Fruit fly (Drosophila melanogaster) whole organism, embryonic: ENCODE results near the gene Use1.
A peak's percentile ranks its signal among the peaks of the same experiment; 100 is the strongest.

Experiments
- B-H2 ChIP-seq: fragments of 200-800 bp; sonication (Bioruptor generic); optimal IDR thresholded peaks from 2 replicates; lab custom pipeline; 2018; ENCODE audit warnings: missing biosample characterization, mild to moderate bottlenecking, missing genetic modification characterization
- CG10543 ChIP-seq: fragments of 200-800 bp; sonication (Bioruptor generic); optimal IDR thresholded peaks from 3 replicates; lab custom pipeline; 2017; ENCODE audit warnings: missing biosample characterization, mild to moderate bottlenecking, missing genetic modification characterization, moderate library complexity
- CG12769 ChIP-seq: fragments of 200-800 bp; sonication (Bioruptor generic); optimal IDR thresholded peaks from 2 replicates; lab custom pipeline; 2019; ENCODE audit warnings: missing biosample characterization, mild to moderate bottlenecking, missing genetic modification characterization, moderate library complexity
- CG12942 ChIP-seq: fragments of 200-800 bp; sonication (Bioruptor generic); optimal IDR thresholded peaks from 3 replicates; lab custom pipeline; 2016; ENCODE audit warnings: missing biosample characterization, missing genetic modification characterization
- CG13123 ChIP-seq: fragments of 200-800 bp; sonication (Bioruptor generic); optimal IDR thresholded peaks from 2 replicates; lab custom pipeline; 2016; ENCODE audit warnings: missing biosample characterization, missing genetic modification characterization
- CG15514 ChIP-seq: fragments of 200-800 bp; sonication (Bioruptor generic); optimal IDR thresholded peaks from 3 replicates; lab custom pipeline; 2017; ENCODE audit warnings: missing biosample characterization, missing genetic modification characterization, mild to moderate bottlenecking, moderate library complexity, missing genetic modification reagents
- CG17385 ChIP-seq: fragments of 200-800 bp; sonication (Bioruptor generic); optimal IDR thresholded peaks from 3 replicates; lab custom pipeline; 2018; ENCODE audit warnings: missing biosample characterization, mild to moderate bottlenecking, missing genetic modification characterization
- CG1792 ChIP-seq: fragments of 200-800 bp; sonication (Bioruptor generic); optimal IDR thresholded peaks from 2 replicates; lab custom pipeline; 2016; ENCODE audit warnings: missing biosample characterization, missing genetic modification characterization
- CG18262 ChIP-seq: fragments of 200-800 bp; optimal IDR thresholded peaks from 3 replicates; lab custom pipeline; 2019; ENCODE audit warnings: missing biosample characterization, mild to moderate bottlenecking, missing genetic modification characterization, moderate library complexity
- CG34376 ChIP-seq: fragments of 200-800 bp; sonication (Bioruptor generic); optimal IDR thresholded peaks from 2 replicates; lab custom pipeline; 2018; ENCODE audit warnings: missing biosample characterization, mild to moderate bottlenecking, missing genetic modification characterization
- CG9932 ChIP-seq: fragments of 200-800 bp; sonication (Bioruptor generic); IDR thresholded peaks from 2 replicates; pipeline ENCODE4 v1.3.6; 2022; ENCODE audit warnings: missing biosample characterization, missing genetic modification characterization
- Chrac-16 ChIP-seq: fragments of 200-800 bp; sonication (Bioruptor generic); optimal IDR thresholded peaks from 3 replicates; lab custom pipeline; 2016; ENCODE audit warnings: missing biosample characterization, missing genetic modification characterization
- CkIIα-i1 ChIP-seq: fragments of 200-800 bp; sonication (Bioruptor generic); IDR thresholded peaks from 2 replicates; pipeline ENCODE4 v1.3.6; 2022; ENCODE audit warnings: missing biosample characterization, missing genetic modification characterization
- CrebB ChIP-seq: fragments of 200-800 bp; sonication (Bioruptor generic); optimal IDR thresholded peaks from 3 replicates; lab custom pipeline; 2018; ENCODE audit warnings: missing biosample characterization, mild to moderate bottlenecking, missing genetic modification characterization
- Deaf1 ChIP-seq: fragments of 200-800 bp; optimal IDR thresholded peaks from 3 replicates; lab custom pipeline; 2019; ENCODE audit warnings: missing biosample characterization, mild to moderate bottlenecking, missing genetic modification characterization, moderate library complexity
- Drgx ChIP-seq: fragments of 200-800 bp; sonication (Bioruptor generic); IDR thresholded peaks from 2 replicates; pipeline ENCODE4 v1.3.6; 2022; ENCODE audit warnings: missing biosample characterization, missing genetic modification characterization
- Fer1 ChIP-seq: fragments of 200-800 bp; sonication (Bioruptor generic); optimal IDR thresholded peaks from 2 replicates; lab custom pipeline; 2017; ENCODE audit warnings: missing biosample characterization, mild to moderate bottlenecking, missing genetic modification characterization
- GATAe ChIP-seq: fragments of 200-800 bp; sonication (Bioruptor generic); conservative IDR thresholded peaks from 2 replicates; pipeline ENCODE4 v1.3.6; 2022; ENCODE audit warnings: missing biosample characterization, missing genetic modification characterization
- Hey ChIP-seq: fragments of 200-800 bp; sonication (Bioruptor generic); optimal IDR thresholded peaks from 3 replicates; lab custom pipeline; 2018; ENCODE audit warnings: missing biosample characterization, mild to moderate bottlenecking, missing genetic modification characterization
- HmgZ ChIP-seq: fragments of 200-800 bp; sonication (Bioruptor generic); optimal IDR thresholded peaks from 2 replicates; lab custom pipeline; 2018; ENCODE audit warnings: missing biosample characterization, mild to moderate bottlenecking, missing genetic modification characterization
- Hmr ChIP-seq: fragments of 200-800 bp; sonication (Bioruptor generic); optimal IDR thresholded peaks from 3 replicates; lab custom pipeline; 2017; ENCODE audit warnings: mild to moderate bottlenecking, missing biosample characterization, missing genetic modification reagents, missing genetic modification characterization
- Jarid2 ChIP-seq: fragments of 200-800 bp; sonication (Bioruptor generic); optimal IDR thresholded peaks from 3 replicates; lab custom pipeline; 2017; ENCODE audit warnings: mild to moderate bottlenecking, missing biosample characterization, missing genetic modification reagents, missing genetic modification characterization
- Med ChIP-seq: fragments of 200-800 bp; sonication (Bioruptor generic); peaks from one replicate; lab custom pipeline; 2016; ENCODE audit warnings: missing biosample characterization, missing genetic modification characterization, mild to moderate bottlenecking, inconsistent platforms, moderate library complexity
- Pdp1 ChIP-seq, 2 experiments: fragments of 200-800 bp; sonication (Bioruptor generic); optimal IDR thresholded peaks; 3 replicates each; lab custom pipeline; 2016; ENCODE audit warnings: missing biosample characterization in 2 of 2, missing genetic modification characterization in 2 of 2, mild to moderate bottlenecking in 1 of 2, moderate library complexity in 1 of 2
- Xrp1 ChIP-seq: fragments of 200-800 bp; sonication (Bioruptor generic); IDR thresholded peaks from 2 replicates; pipeline ENCODE4 v1.3.6; 2022; ENCODE audit warnings: missing biosample characterization, missing genetic modification characterization
- ac ChIP-seq: fragments of 200-800 bp; sonication (Bioruptor generic); optimal IDR thresholded peaks from 3 replicates; lab custom pipeline; 2017; ENCODE audit warnings: missing biosample characterization, mild to moderate bottlenecking, missing genetic modification characterization
- al ChIP-seq: fragments of 200-800 bp; sonication (Bioruptor generic); IDR thresholded peaks from 2 replicates; pipeline ENCODE4 v1.3.6; 2022; ENCODE audit warnings: missing biosample characterization, missing genetic modification characterization
- ara ChIP-seq: fragments of 200-800 bp; sonication (Bioruptor generic); IDR thresholded peaks from 2 replicates; pipeline ENCODE4 v1.3.6; 2022; ENCODE audit warnings: missing biosample characterization, missing genetic modification characterization
- bsh ChIP-seq, 2 experiments: fragments of 200-800 bp; sonication (Bioruptor generic); optimal IDR thresholded peaks; 2 replicates each; lab custom pipeline; 2017 to 2018; ENCODE audit warnings: mild to moderate bottlenecking in 2 of 2, missing biosample characterization in 2 of 2, missing genetic modification characterization in 2 of 2, moderate library complexity in 1 of 2
- cg ChIP-seq: fragments of 200-800 bp; sonication (Bioruptor generic); optimal IDR thresholded peaks from 3 replicates; lab custom pipeline; 2019; ENCODE audit warnings: missing biosample characterization, mild to moderate bottlenecking, missing genetic modification characterization, moderate library complexity
- chinmo ChIP-seq: fragments of 200-800 bp; sonication (Bioruptor generic); IDR thresholded peaks from 4 replicates; pipeline ENCODE4 v1.3.6; 2022; ENCODE audit warnings: missing biosample characterization, missing genetic modification characterization; ENCODE audit not compliant: partially characterized antibody
- dysf ChIP-seq: fragments of 200-800 bp; sonication (Bioruptor generic); IDR thresholded peaks from 3 replicates; pipeline ENCODE4 v1.3.6; 2022; ENCODE audit warnings: missing biosample characterization, missing genetic modification characterization
- ems ChIP-seq: fragments of 200-800 bp; sonication (Bioruptor generic); optimal IDR thresholded peaks from 3 replicates; lab custom pipeline; 2016; ENCODE audit warnings: missing biosample characterization, missing genetic modification characterization
- exex ChIP-seq: fragments of 200-800 bp; sonication (Bioruptor generic); optimal IDR thresholded peaks from 4 replicates; lab custom pipeline; 2018; ENCODE audit warnings: missing biosample characterization, mild to moderate bottlenecking, missing genetic modification characterization, moderate library complexity
- gem ChIP-seq: fragments of 200-800 bp; sonication (Bioruptor generic); optimal IDR thresholded peaks from 2 replicates; lab custom pipeline; 2019; ENCODE audit warnings: missing biosample characterization, mild to moderate bottlenecking, missing genetic modification characterization, moderate library complexity
- grn ChIP-seq: fragments of 200-800 bp; sonication (Bioruptor generic); optimal IDR thresholded peaks from 3 replicates; lab custom pipeline; 2017; ENCODE audit warnings: missing biosample characterization, missing genetic modification characterization
- lab ChIP-seq: fragments of 200-800 bp; sonication (Bioruptor generic); optimal IDR thresholded peaks from 3 replicates; lab custom pipeline; 2017; ENCODE audit warnings: missing biosample characterization, missing genetic modification characterization, mild to moderate bottlenecking, moderate library complexity, missing genetic modification reagents
- lilli ChIP-seq: fragments of 200-800 bp; sonication (Bioruptor generic); optimal IDR thresholded peaks from 3 replicates; lab custom pipeline; 2016; ENCODE audit warnings: missing biosample characterization, missing genetic modification characterization
- nau ChIP-seq: fragments of 200-800 bp; sonication (Bioruptor generic); optimal IDR thresholded peaks from 3 replicates; lab custom pipeline; 2017; ENCODE audit warnings: missing biosample characterization, mild to moderate bottlenecking, missing genetic modification characterization, missing genetic modification reagents
- nmo ChIP-seq: fragments of 200-800 bp; sonication (Bioruptor generic); optimal IDR thresholded peaks from 2 replicates; lab custom pipeline; 2018; ENCODE audit warnings: missing biosample characterization, mild to moderate bottlenecking, missing genetic modification characterization, moderate library complexity
- oc ChIP-seq: fragments of 200-800 bp; sonication (Bioruptor generic); optimal IDR thresholded peaks from 2 replicates; lab custom pipeline; 2018; ENCODE audit warnings: missing biosample characterization, mild to moderate bottlenecking, missing genetic modification characterization, moderate library complexity
- run ChIP-seq: fragments of 200-800 bp; sonication (Bioruptor generic); optimal IDR thresholded peaks from 3 replicates; lab custom pipeline; 2018; ENCODE audit warnings: missing biosample characterization, mild to moderate bottlenecking, missing genetic modification characterization
- sens ChIP-seq: fragments of 200-800 bp; sonication (Bioruptor generic); peaks from one replicate; lab custom pipeline; 2016; ENCODE audit warnings: missing biosample characterization, missing genetic modification characterization
- sqz ChIP-seq: fragments of 200-800 bp; sonication (Bioruptor generic); optimal IDR thresholded peaks from 3 replicates; lab custom pipeline; 2018; ENCODE audit warnings: missing biosample characterization, mild to moderate bottlenecking, missing genetic modification characterization
- sug ChIP-seq: fragments of 200-800 bp; optimal IDR thresholded peaks from 2 replicates; lab custom pipeline; 2019; ENCODE audit warnings: missing biosample characterization, mild to moderate bottlenecking, missing genetic modification characterization, moderate library complexity
- tgo ChIP-seq: fragments of 200-800 bp; sonication (Bioruptor generic); IDR thresholded peaks from 3 replicates; pipeline ENCODE4 v1.3.6; 2022; ENCODE audit warnings: missing biosample characterization, missing genetic modification characterization
- tup ChIP-seq: fragments of 200-800 bp; sonication (Bioruptor generic); optimal IDR thresholded peaks from 2 replicates; lab custom pipeline; 2016; ENCODE audit warnings: missing biosample characterization, mild to moderate bottlenecking, missing genetic modification characterization, moderate library complexity
- twi ChIP-seq: fragments of 200-800 bp; optimal IDR thresholded peaks from 2 replicates; lab custom pipeline; 2019; ENCODE audit warnings: missing biosample characterization, mild to moderate bottlenecking, missing genetic modification characterization, moderate library complexity

Gene Use1

dm6 chr3L:9113582-9114282 is 23.2 kb downstream of the Use1 start:
- TF ChIP-seq nau (GFP tag; lab: Kevin White, UChicago) (peak; percentile 86), sens (GFP tag; lab: Kevin White, UChicago) (peak; percentile 77), gem (peak; percentile 14), CG1792 (GFP tag; lab: Kevin White, UChicago) (no peak), tgo (GFP tag; lab: Robert Waterston, UW) (no peak), Chrac-16 (GFP tag; lab: Kevin White, UChicago) (no peak), CkIIα-i1 (GFP tag; lab: Robert Waterston, UW) (no peak), run (tag; lab: Kevin White, UChicago) (no peak), CG12769 (tag; lab: Kevin White, UChicago) (peak; percentile 33), tup (GFP tag; lab: Kevin White, UChicago) (no peak), Fer1 (no peak), CG18262 (tag; lab: Kevin White, UChicago) (peak; percentile 6), chinmo (GFP tag; lab: Robert Waterston, UW) (0 out of 4 replicates have a peak, but pooled peaks have one; percentile 63), CG12942 (no peak), CG17385 (no peak), sqz (GFP tag; lab: Kevin White, UChicago) (peak; percentile 6), bsh (GFP tag; optimal IDR thresholded peaks at IDR 0.05; lab: Kevin White, UChicago) (peak in 1 of 2 experiments; percentile 6), Drgx (GFP tag; lab: Robert Waterston, UW) (no peak), ara (GFP tag; lab: Robert Waterston, UW) (peak; percentile 33; the same call in 1 of the 2 replicates), twi (peak; percentile 99), Xrp1 (GFP tag; lab: Robert Waterston, UW) (0 out of 2 replicates have a peak, but pooled peaks have one; percentile 17), cg (GFP tag; lab: Kevin White, UChicago) (peak; percentile 53), Med (GFP tag; lab: Kevin White, UChicago) (peak; percentile 46), nmo (GFP tag; lab: Kevin White, UChicago) (no peak)

dm6 chr3L:9096648-9097047 is 40.3 kb downstream of the Use1 start, which contains the start of gene CG13315:
Gene CG13315, plus strand, starts transcription at chr3L:9096877.
- TF ChIP-seq exex (tag; lab: Kevin White, UChicago) (peak; percentile 54), CG9932 (GFP tag; lab: Robert Waterston, UW) (0 out of 2 replicates have a peak, but pooled peaks have one; percentile 22), sug (peak; percentile 70), al (GFP tag; lab: Robert Waterston, UW) (0 out of 2 replicates have a peak, but pooled peaks have one; percentile 21), chinmo (GFP tag; lab: Robert Waterston, UW) (0 out of 4 replicates have a peak, but pooled peaks have one; percentile 44), grn (GFP tag; lab: Kevin White, UChicago) (peak; percentile 43), GATAe (GFP tag; lab: Robert Waterston, UW) (peak; percentile 66), Pdp1 (GFP tag; optimal IDR thresholded peaks at IDR 0.05; lab: Kevin White, UChicago) (peak in 1 of 2 experiments; percentile 1), Jarid2 (peak; percentile 35), nau (GFP tag; lab: Kevin White, UChicago) (no peak), B-H2 (GFP tag; lab: Kevin White, UChicago) (peak; percentile 22), lab (GFP tag; lab: Kevin White, UChicago) (peak; percentile 37), ems (GFP tag; lab: Kevin White, UChicago) (no peak), CG34376 (GFP tag; lab: Kevin White, UChicago) (peak; percentile 77), Hey (tag; lab: Kevin White, UChicago) (peak; percentile 16), Deaf1 (tag; lab: Kevin White, UChicago) (peak; percentile 35), Med (GFP tag; lab: Kevin White, UChicago) (peak; percentile 73), CG10543 (peak; percentile 69), CG13123 (no peak), Hmr (GFP tag; lab: Kevin White, UChicago) (peak; percentile 13), ac (GFP tag; lab: Kevin White, UChicago) (no peak), HmgZ (peak; percentile 57), CrebB (peak; percentile 9), dysf (no peak), CG15514 (GFP tag; lab: Kevin White, UChicago) (peak; percentile 0), lilli (GFP tag; lab: Kevin White, UChicago) (peak; percentile 27), oc (no peak)
